Fruit fly (Drosophila melanogaster): ENCODE data around the gene Mesh1.

Gene Mesh1

dm6 chr3R:29198299-29198698 lies 4.0 kb downstream of the Mesh1 start:
- TF ChIP-seq kay (GFP tag; ENCODE audit: borderline replicate concordance) (no peak), pad (GFP tag; optimal IDR thresholded peaks at IDR 0.05) (no peak), ovo (GFP tag; optimal IDR thresholded peaks at IDR 0.05) (no peak), tj (GFP tag; optimal IDR thresholded peaks at IDR 0.05) (no peak), CG14711 (tag; optimal IDR thresholded peaks at IDR 0.05) (no peak)

dm6 chr3R:29196967-29197611 lies 5.2 kb downstream of the Mesh1 start, which contains the start of gene CG14515:
CG14515 (plus strand) TSS chr3R:29197556.
- TF ChIP-seq CG5204 (GFP tag; optimal IDR thresholded peaks at IDR 0.05) (no peak), CG7101 (tag; optimal IDR thresholded peaks at IDR 0.05) (no peak), CG1620 (GFP tag; optimal IDR thresholded peaks at IDR 0.05) (no peak), Clk (GFP tag; optimal IDR thresholded peaks at IDR 0.05) (no peak), cnc (optimal IDR thresholded peaks at IDR 0.05) (no peak), ovo (GFP tag; optimal IDR thresholded peaks at IDR 0.05) (no peak), bab1 (GFP tag; optimal IDR thresholded peaks at IDR 0.05) (no peak), CG33017 (tag; optimal IDR thresholded peaks at IDR 0.05) (no peak), Crg-1 (GFP tag; optimal IDR thresholded peaks at IDR 0.05) (no peak), toe (GFP tag; optimal IDR thresholded peaks at IDR 0.05) (no peak), Hr96 (GFP tag; optimal IDR thresholded peaks at IDR 0.05) (no peak), CG11617 (GFP tag; optimal IDR thresholded peaks at IDR 0.05) (no peak), tj (GFP tag; optimal IDR thresholded peaks at IDR 0.05) (no peak), CG14711 (tag; optimal IDR thresholded peaks at IDR 0.05) (no peak), cic (GFP tag; optimal IDR thresholded peaks at IDR 0.05) (no peak)

dm6 chr3R:29194957-29195356 lies 7.4 kb downstream of the Mesh1 start, which contains the start of gene jus:
jus (minus strand) TSS chr3R:29194994.
- TF ChIP-seq pad (GFP tag; optimal IDR thresholded peaks at IDR 0.05): peak; percentile 22
- TF ChIP-seq bab1 (GFP tag; optimal IDR thresholded peaks at IDR 0.05): no peak

- TF ChIP-seq CG33017 (tag; optimal IDR thresholded peaks at IDR 0.05) (no peak), cnc (optimal IDR thresholded peaks at IDR 0.05) (no peak), Mnt (GFP tag; optimal IDR thresholded peaks at IDR 0.05) (no peak), Clk (GFP tag; optimal IDR thresholded peaks at IDR 0.05) (no peak), kay (GFP tag; ENCODE audit: borderline replicate concordance) (no peak), CG5204 (GFP tag; optimal IDR thresholded peaks at IDR 0.05) (no peak), CG1620 (GFP tag; optimal IDR thresholded peaks at IDR 0.05) (no peak), ovo (GFP tag; optimal IDR thresholded peaks at IDR 0.05) (no peak), CG12768 (GFP tag; optimal IDR thresholded peaks at IDR 0.05) (no peak)
These were observed 11.3 kb downstream of the Mesh1 start for dm6 chr3R:29190984-29191383.

dm6 chr3R:29164930-29165693 lies 37.2 kb downstream of the Mesh1 start, which contains the start of gene CG11898:
CG11898 (plus strand) TSS chr3R:29165643.
- TF ChIP-seq CG12768 (GFP tag; optimal IDR thresholded peaks at IDR 0.05) (no peak), cic (GFP tag; optimal IDR thresholded peaks at IDR 0.05) (no peak), CG5204 (GFP tag; optimal IDR thresholded peaks at IDR 0.05) (peak; percentile 2), CG11617 (GFP tag; optimal IDR thresholded peaks at IDR 0.05) (peak; percentile 17), Mnt (GFP tag; optimal IDR thresholded peaks at IDR 0.05) (peak; percentile 13), CG33017 (tag; optimal IDR thresholded peaks at IDR 0.05) (peak; percentile 47), Crg-1 (GFP tag; optimal IDR thresholded peaks at IDR 0.05) (no peak), pad (GFP tag; optimal IDR thresholded peaks at IDR 0.05) (no peak), tj (GFP tag; optimal IDR thresholded peaks at IDR 0.05) (no peak), CG1620 (GFP tag; optimal IDR thresholded peaks at IDR 0.05) (no peak), toe (GFP tag; optimal IDR thresholded peaks at IDR 0.05) (no peak), CG14711 (tag; optimal IDR thresholded peaks at IDR 0.05) (peak; percentile 4), Clk (GFP tag; optimal IDR thresholded peaks at IDR 0.05) (no peak), CG7101 (tag; optimal IDR thresholded peaks at IDR 0.05) (peak; percentile 55), cnc (optimal IDR thresholded peaks at IDR 0.05) (no peak), kay (GFP tag; ENCODE audit: borderline replicate concordance) (no peak)

dm6 chr3R:29159620-29160019 lies 42.7 kb downstream of the Mesh1 start:
- TF ChIP-seq Hr96 (GFP tag; optimal IDR thresholded peaks at IDR 0.05): no peak
- no peak for TF ChIP-seq CG1620 (GFP tag; optimal IDR thresholded peaks at IDR 0.05)
- no peak for TF ChIP-seq cic (GFP tag; optimal IDR thresholded peaks at IDR 0.05)
- TF ChIP-seq bab1 (GFP tag; optimal IDR thresholded peaks at IDR 0.05): no peak
- no peak for TF ChIP-seq CG5204 (GFP tag; optimal IDR thresholded peaks at IDR 0.05)
- no peak for TF ChIP-seq CG7101 (tag; optimal IDR thresholded peaks at IDR 0.05)
- TF ChIP-seq Mnt (GFP tag; optimal IDR thresholded peaks at IDR 0.05): no peak
- TF ChIP-seq CG12768 (GFP tag; optimal IDR thresholded peaks at IDR 0.05): no peak
- TF ChIP-seq Crg-1 (GFP tag; optimal IDR thresholded peaks at IDR 0.05): no peak
- no peak for TF ChIP-seq CG33017 (tag; optimal IDR thresholded peaks at IDR 0.05)
- TF ChIP-seq kay (GFP tag; ENCODE audit: borderline replicate concordance): no peak
- TF ChIP-seq cnc (optimal IDR thresholded peaks at IDR 0.05): no peak
- TF ChIP-seq CG7045 (GFP tag; optimal IDR thresholded peaks at IDR 0.05): no peak
- TF ChIP-seq Clk (GFP tag; optimal IDR thresholded peaks at IDR 0.05): no peak
- TF ChIP-seq tj (GFP tag; optimal IDR thresholded peaks at IDR 0.05): no peak
